Fruit fly (Drosophila melanogaster) whole organism, embryonic: Measurements from ENCODE around the gene mora.

Experiments
- Ada2b ChIP-seq: fragments of 200-800 bp; sonication (Bioruptor generic); IDR thresholded peaks from 2 replicates; pipeline ENCODE4 v1.3.6; 2022; ENCODE audit warnings: missing biosample characterization, missing genetic modification characterization
- BEAF-32 ChIP-seq: fragments of 200-800 bp; sonication (Bioruptor generic); optimal IDR thresholded peaks from 3 replicates; lab custom pipeline; 2017; ENCODE audit warnings: missing biosample characterization, missing genetic modification characterization, mild to moderate bottlenecking, moderate library complexity, missing genetic modification reagents
- CG10431 ChIP-seq: fragments of 200-800 bp; sonication (Bioruptor generic); optimal IDR thresholded peaks from 3 replicates; lab custom pipeline; 2018; ENCODE audit warnings: missing biosample characterization, mild to moderate bottlenecking, missing genetic modification characterization
- CG10565 ChIP-seq: fragments of 200-800 bp; sonication (Bioruptor generic); optimal IDR thresholded peaks from 3 replicates; lab custom pipeline; 2016; ENCODE audit warnings: missing biosample characterization, mild to moderate bottlenecking, missing genetic modification characterization
- CG11085 ChIP-seq: fragments of 200-800 bp; sonication (Bioruptor generic); IDR thresholded peaks from 2 replicates; pipeline ENCODE4 v1.3.6; 2022; ENCODE audit warnings: missing biosample characterization, missing genetic modification characterization
- CG12071 ChIP-seq: fragments of 200-800 bp; sonication (Bioruptor generic); optimal IDR thresholded peaks from 3 replicates; lab custom pipeline; 2018; ENCODE audit warnings: missing biosample characterization, mild to moderate bottlenecking, missing genetic modification characterization
- CG12942 ChIP-seq: fragments of 200-800 bp; sonication (Bioruptor generic); optimal IDR thresholded peaks from 3 replicates; lab custom pipeline; 2016; ENCODE audit warnings: missing biosample characterization, missing genetic modification characterization
- CG13775 ChIP-seq: fragments of 200-800 bp; sonication (Bioruptor generic); optimal IDR thresholded peaks from 3 replicates; lab custom pipeline; 2017; ENCODE audit warnings: missing biosample characterization, mild to moderate bottlenecking, missing genetic modification characterization
- CG15073 ChIP-seq: fragments of 200-800 bp; sonication (Bioruptor generic); optimal IDR thresholded peaks from 2 replicates; lab custom pipeline; 2016; ENCODE audit warnings: missing biosample characterization, missing genetic modification characterization
- CG16779 ChIP-seq: fragments of 200-800 bp; sonication (Bioruptor generic); IDR thresholded peaks from 2 replicates; pipeline ENCODE4 v1.3.6; 2022; ENCODE audit warnings: missing biosample characterization, missing genetic modification characterization
- CG18619 ChIP-seq: fragments of 200-800 bp; sonication (Bioruptor generic); optimal IDR thresholded peaks from 3 replicates; lab custom pipeline; 2017; ENCODE audit warnings: missing biosample characterization, mild to moderate bottlenecking, missing genetic modification characterization
- CG2129 ChIP-seq: fragments of 200-800 bp; sonication (Bioruptor generic); IDR thresholded peaks from 2 replicates; pipeline ENCODE4 v1.3.6; 2022; ENCODE audit warnings: missing biosample characterization, missing genetic modification characterization; ENCODE audit not compliant: partially characterized antibody
- CG30020 ChIP-seq: fragments of 200-800 bp; optimal IDR thresholded peaks from 2 replicates; lab custom pipeline; 2019; ENCODE audit warnings: missing biosample characterization, mild to moderate bottlenecking, missing genetic modification characterization, moderate library complexity
- CG3065 ChIP-seq: fragments of 200-800 bp; sonication (Bioruptor generic); optimal IDR thresholded peaks from 2 replicates; lab custom pipeline; 2016; ENCODE audit warnings: missing biosample characterization, missing genetic modification characterization
- CG32767 ChIP-seq: fragments of 200-800 bp; sonication (Bioruptor generic); IDR thresholded peaks from 2 replicates; pipeline ENCODE4 v1.3.6; 2022; ENCODE audit warnings: missing biosample characterization, missing genetic modification characterization
- CG3281 ChIP-seq: fragments of 200-800 bp; sonication (Bioruptor generic); optimal IDR thresholded peaks from 3 replicates; lab custom pipeline; 2017; ENCODE audit warnings: missing biosample characterization, mild to moderate bottlenecking, missing genetic modification characterization
- CG3847 ChIP-seq: fragments of 200-800 bp; sonication (Bioruptor generic); IDR thresholded peaks from 2 replicates; pipeline ENCODE4 v1.3.6; 2022; ENCODE audit warnings: missing biosample characterization, missing genetic modification characterization
- CG42726 ChIP-seq: fragments of 200-800 bp; sonication (Bioruptor generic); IDR thresholded peaks from 2 replicates; pipeline ENCODE4 v1.3.6; 2022; ENCODE audit warnings: missing biosample characterization, missing genetic modification characterization; ENCODE audit not compliant: partially characterized antibody
- CG5180 ChIP-seq: fragments of 200-800 bp; sonication (Bioruptor generic); optimal IDR thresholded peaks from 3 replicates; lab custom pipeline; 2017; ENCODE audit warnings: missing biosample characterization, missing genetic modification characterization, mild to moderate bottlenecking, moderate library complexity, missing genetic modification reagents
- CG6654 ChIP-seq: fragments of 200-800 bp; sonication (Bioruptor generic); optimal IDR thresholded peaks from 2 replicates; lab custom pipeline; 2017; ENCODE audit warnings: missing biosample characterization, mild to moderate bottlenecking, missing genetic modification characterization
- CG9727 ChIP-seq: fragments of 200-800 bp; sonication (Bioruptor generic); optimal IDR thresholded peaks from 3 replicates; lab custom pipeline; 2017; ENCODE audit warnings: missing biosample characterization, mild to moderate bottlenecking, missing genetic modification characterization
- CG9797 ChIP-seq: fragments of 200-800 bp; sonication (Bioruptor generic); optimal IDR thresholded peaks from 3 replicates; lab custom pipeline; 2018; ENCODE audit warnings: missing biosample characterization, mild to moderate bottlenecking, missing genetic modification characterization
- Chrac-16 ChIP-seq: fragments of 200-800 bp; sonication (Bioruptor generic); optimal IDR thresholded peaks from 3 replicates; lab custom pipeline; 2016; ENCODE audit warnings: missing biosample characterization, missing genetic modification characterization
- CoRest ChIP-seq: fragments of 200-800 bp; sonication (Bioruptor generic); optimal IDR thresholded peaks from 3 replicates; lab custom pipeline; 2018; ENCODE audit warnings: missing biosample characterization, mild to moderate bottlenecking, missing genetic modification characterization, moderate library complexity
- Dp ChIP-seq: fragments of 200-800 bp; sonication (Bioruptor generic); optimal IDR thresholded peaks from 2 replicates; lab custom pipeline; 2018; ENCODE audit warnings: missing biosample characterization, mild to moderate bottlenecking, missing genetic modification characterization, moderate library complexity
- Ets97D ChIP-seq: fragments of 200-800 bp; sonication (Bioruptor generic); optimal IDR thresholded peaks from 3 replicates; lab custom pipeline; 2016; ENCODE audit warnings: missing biosample characterization, missing genetic modification characterization
- Hr39 ChIP-seq: fragments of >200 bp; optimal IDR thresholded peaks from 2 replicates; lab custom pipeline; 2017
- MESR4 ChIP-seq: fragments of 200-800 bp; sonication (Bioruptor generic); optimal IDR thresholded peaks from 2 replicates; lab custom pipeline; 2018; ENCODE audit warnings: missing biosample characterization, mild to moderate bottlenecking, missing genetic modification characterization, moderate library complexity
- Mes4 ChIP-seq: fragments of 200-800 bp; sonication (Bioruptor generic); optimal IDR thresholded peaks from 2 replicates; lab custom pipeline; 2016; ENCODE audit warnings: missing biosample characterization, missing genetic modification characterization
- NK7.1 ChIP-seq: fragments of 200-800 bp; sonication (Bioruptor generic); optimal IDR thresholded peaks from 3 replicates; lab custom pipeline; 2016; ENCODE audit warnings: missing biosample characterization, missing genetic modification characterization
- Opbp ChIP-seq: fragments of 200-800 bp; sonication (Bioruptor generic); IDR thresholded peaks from 3 replicates; pipeline ENCODE4 v1.3.6; 2022; ENCODE audit warnings: missing biosample characterization, missing genetic modification characterization; ENCODE audit not compliant: partially characterized antibody
- Optix ChIP-seq: fragments of 200-800 bp; sonication (Bioruptor generic); IDR thresholded peaks from 3 replicates; pipeline ENCODE4 v1.3.6; 2022; ENCODE audit warnings: missing biosample characterization, missing genetic modification characterization
- Tbp ChIP-seq: fragments of >200 bp; optimal IDR thresholded peaks from 2 replicates; lab custom pipeline; 2018; ENCODE audit warnings: missing biosample characterization, missing genetic modification characterization
- abd-A ChIP-seq: fragments of 200-800 bp; sonication (Bioruptor generic); optimal IDR thresholded peaks from 3 replicates; lab custom pipeline; 2019; ENCODE audit warnings: missing biosample characterization, mild to moderate bottlenecking, missing genetic modification characterization, moderate library complexity
- ci ChIP-seq: fragments of 200-800 bp; sonication (Bioruptor generic); IDR thresholded peaks from 3 replicates; pipeline ENCODE4 v1.3.6; 2022; ENCODE audit warnings: missing biosample characterization, missing genetic modification characterization
- cwo ChIP-seq: fragments of 200-800 bp; sonication (Bioruptor generic); optimal IDR thresholded peaks from 3 replicates; lab custom pipeline; 2017; ENCODE audit warnings: missing biosample characterization, missing genetic modification characterization, mild to moderate bottlenecking, moderate library complexity, missing genetic modification reagents
- dan ChIP-seq: fragments of 200-800 bp; sonication (Bioruptor generic); IDR thresholded peaks from 2 replicates; pipeline ENCODE4 v1.3.6; 2022; ENCODE audit warnings: missing biosample characterization, missing genetic modification characterization
- dimm ChIP-seq: fragments of 200-800 bp; sonication (Bioruptor generic); IDR thresholded peaks from 2 replicates; pipeline ENCODE4 v1.3.6; 2022; ENCODE audit warnings: missing biosample characterization, missing genetic modification characterization
- disco-r ChIP-seq: fragments of 200-800 bp; sonication (Bioruptor generic); optimal IDR thresholded peaks from 2 replicates; lab custom pipeline; 2016; ENCODE audit warnings: missing biosample characterization, missing genetic modification characterization
- eve ChIP-seq, 2 experiments: fragments of >200 bp; optimal IDR thresholded peaks; 2 replicates each; lab custom pipeline; 2017; ENCODE audit warnings: missing biosample characterization in 2 of 2, missing genetic modification characterization in 2 of 2
- ewg ChIP-seq: fragments of 200-800 bp; sonication (Bioruptor generic); optimal IDR thresholded peaks from 3 replicates; lab custom pipeline; 2017; ENCODE audit warnings: mild to moderate bottlenecking, missing biosample characterization, missing genetic modification reagents, missing genetic modification characterization
- insv ChIP-seq, 2 experiments: fragments of 200-800 bp; sonication (Bioruptor generic); optimal IDR thresholded peaks; 3 replicates each; lab custom pipeline; 2016 to 2018; ENCODE audit warnings: missing biosample characterization in 2 of 2, missing genetic modification characterization in 2 of 2
- lov ChIP-seq, 2 experiments: fragments of 200-800 bp in 1 of 2; fragments of >200 bp in 1 of 2; sonication (Bioruptor generic) in 1 of 2; IDR thresholded peaks in 1 of 2; optimal IDR thresholded peaks in 1 of 2; 2 replicates in 1 of 2; 3 replicates in 1 of 2; pipeline versions ENCODE4 v1.3.6 to Lab custom; 2017 to 2022; ENCODE audit warnings: missing biosample characterization in 1 of 2, missing genetic modification characterization in 1 of 2
- maf-S ChIP-seq: fragments of 200-800 bp; sonication (Bioruptor generic); optimal IDR thresholded peaks from 2 replicates; lab custom pipeline; 2016; ENCODE audit warnings: missing biosample characterization, missing genetic modification characterization
- oc ChIP-seq: fragments of 200-800 bp; sonication (Bioruptor generic); optimal IDR thresholded peaks from 2 replicates; lab custom pipeline; 2018; ENCODE audit warnings: missing biosample characterization, mild to moderate bottlenecking, missing genetic modification characterization, moderate library complexity
- p53 ChIP-seq: fragments of 200-800 bp; sonication (Bioruptor generic); optimal IDR thresholded peaks from 2 replicates; lab custom pipeline; 2016; ENCODE audit warnings: missing biosample characterization, missing genetic modification characterization
- repo ChIP-seq: fragments of 200-800 bp; sonication (Bioruptor generic); optimal IDR thresholded peaks from 2 replicates; lab custom pipeline; 2016; ENCODE audit warnings: missing biosample characterization, missing genetic modification characterization
- sim ChIP-seq: fragments of 200-800 bp; sonication (Bioruptor generic); IDR thresholded peaks from 2 replicates; pipeline ENCODE4 v1.3.6; 2022; ENCODE audit warnings: missing biosample characterization, missing genetic modification characterization
- tup ChIP-seq: fragments of 200-800 bp; sonication (Bioruptor generic); optimal IDR thresholded peaks from 2 replicates; lab custom pipeline; 2016; ENCODE audit warnings: missing biosample characterization, mild to moderate bottlenecking, missing genetic modification characterization, moderate library complexity

The mora gene

DNA sequence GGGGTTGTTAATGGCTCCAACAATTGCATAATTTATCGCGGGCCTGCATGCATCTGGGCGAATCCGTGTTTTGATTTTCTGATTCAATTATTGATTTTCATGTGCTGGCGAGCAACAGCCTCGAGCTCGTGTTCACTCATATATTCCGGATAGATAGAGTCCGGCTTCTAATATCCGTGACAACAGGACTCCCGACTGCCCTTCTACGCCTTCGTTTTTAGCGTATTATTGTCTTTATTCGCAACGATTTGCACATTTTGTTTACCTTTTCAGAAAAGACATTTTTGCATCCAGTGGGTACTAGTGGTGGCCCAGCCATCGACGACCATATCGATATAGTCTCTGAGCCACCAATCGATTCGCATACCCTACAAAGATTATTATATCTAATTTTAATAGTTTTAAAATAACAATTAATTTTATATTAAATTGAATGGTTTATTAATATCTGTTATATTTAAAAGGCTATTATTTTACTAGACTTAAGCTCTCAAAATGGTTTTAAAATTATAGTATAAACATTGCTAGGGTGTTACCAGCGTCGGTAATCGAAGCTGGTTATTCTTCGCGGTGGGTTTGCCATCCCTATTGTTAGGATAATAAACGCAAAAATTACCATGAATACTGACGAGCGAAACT, 24.9 kb upstream of the mora start, which contains the start of the genes Myo95E and TBC1d7 (continued):
- TF ChIP-seq Ets97D: peak; percentile 47
- peak; percentile 59 for TF ChIP-seq CG2129 (GFP tag; lab: Robert Waterston, UW)
- peak; percentile 88 for TF ChIP-seq CG13775 (GFP tag; lab: Kevin White, UChicago)
- TF ChIP-seq Optix (GFP tag; lab: Robert Waterston, UW): peak; percentile 88
- peak; percentile 37; the same call in 1 of the 3 replicates for TF ChIP-seq Opbp
- no peak for TF ChIP-seq CG10431 (GFP tag; lab: Kevin White, UChicago)
- TF ChIP-seq CG11085 (GFP tag; lab: Robert Waterston, UW): peak; percentile 73
- TF ChIP-seq Tbp (GFP tag; lab: Kevin White, UChicago): no peak
- no peak for TF ChIP-seq disco-r (GFP tag; lab: Kevin White, UChicago)
- peak; percentile 86 for TF ChIP-seq Chrac-16
- TF ChIP-seq repo (GFP tag; lab: Kevin White, UChicago): peak; percentile 22
- TF ChIP-seq CG15073 (GFP tag; lab: Kevin White, UChicago): peak; percentile 28
- TF ChIP-seq CG10565 (GFP tag; lab: Kevin White, UChicago): no peak
- TF ChIP-seq NK7.1 (GFP tag; lab: Kevin White, UChicago): no peak
- peak; percentile 78 for TF ChIP-seq CG12942 (GFP tag; lab: Kevin White, UChicago)
- TF ChIP-seq Dp (GFP tag; lab: Kevin White, UChicago): peak; percentile 10
- peak; percentile 77 for TF ChIP-seq BEAF-32 (GFP tag; lab: Kevin White, UChicago)
- no peak for TF ChIP-seq oc (tag; lab: Kevin White, UChicago)
- TF ChIP-seq CG18619 (GFP tag; lab: Kevin White, UChicago): peak; percentile 77
- TF ChIP-seq dimm: peak; percentile 91
- 0 out of 2 replicates have a peak, but pooled peaks have one; percentile 72 for TF ChIP-seq sim
- TF ChIP-seq maf-S (GFP tag; lab: Kevin White, UChicago): peak; percentile 17
- TF ChIP-seq CG42726 (GFP tag; lab: Robert Waterston, UW): 0 out of 2 replicates have a peak, but pooled peaks have one; percentile 35
- peak; percentile 93 for TF ChIP-seq CoRest
- TF ChIP-seq ci (GFP tag; lab: Robert Waterston, UW): peak; percentile 90
- peak; percentile 72 for TF ChIP-seq ewg (GFP tag; lab: Kevin White, UChicago)
- TF ChIP-seq CG32767 (GFP tag; lab: Robert Waterston, UW): peak; percentile 91
- peak; percentile 68 for TF ChIP-seq dan (GFP tag; lab: Robert Waterston, UW)
- TF ChIP-seq CG16779: 0 out of 2 replicates have a peak, but pooled peaks have one; percentile 46
- TF ChIP-seq Ada2b (GFP tag; lab: Robert Waterston, UW): peak; percentile 91
- peak; percentile 46 for TF ChIP-seq CG9797 (GFP tag; lab: Kevin White, UChicago)
- no peak for TF ChIP-seq insv (GFP tag; optimal IDR thresholded peaks at IDR 0.05; lab: Kevin White, UChicago)
- TF ChIP-seq cwo (GFP tag; lab: Kevin White, UChicago): peak; percentile 76
- peak; percentile 75 for TF ChIP-seq CG30020 (tag; lab: Kevin White, UChicago)
- peak; percentile 89 for TF ChIP-seq CG9727 (GFP tag; lab: Kevin White, UChicago)
- peak; percentile 58 for TF ChIP-seq CG6654 (GFP tag; lab: Kevin White, UChicago)
- peak; percentile 86 for TF ChIP-seq CG3281 (GFP tag; lab: Kevin White, UChicago)
- TF ChIP-seq CG5180: no peak
- TF ChIP-seq CG3065 (GFP tag; lab: Kevin White, UChicago): peak; percentile 26
- no peak for TF ChIP-seq CG12071
- TF ChIP-seq MESR4 (GFP tag; lab: Kevin White, UChicago): peak; percentile 29
- no peak for TF ChIP-seq lov (optimal IDR thresholded peaks at IDR 0.05; lab: Kevin White, UChicago)
- peak; percentile 75; the same call in 2 of the 3 replicates for TF ChIP-seq lov (GFP tag; IDR thresholded peaks at IDR 0.05; lab: Robert Waterston, UW)
- no peak for TF ChIP-seq eve (GFP tag; optimal IDR thresholded peaks at IDR 0.05; lab: Kevin White, UChicago)
- TF ChIP-seq tup (GFP tag; lab: Kevin White, UChicago): peak; percentile 52
- TF ChIP-seq p53: no peak
- no peak for TF ChIP-seq Hr39
- no peak for TF ChIP-seq abd-A
- TF ChIP-seq CG3847: peak; percentile 87
- TF ChIP-seq Mes4 (GFP tag; lab: Kevin White, UChicago): no peak
